Fruit fly (Drosophila melanogaster) whole organism, prepupa: Measurements from ENCODE around the gene D12.

ENCODE experiments used
- Blimp-1 ChIP-seq: fragments of 200-800 bp; sonication (Bioruptor generic); optimal IDR thresholded peaks from 3 replicates; lab custom pipeline; 2017; ENCODE audit warnings: missing biosample characterization, missing genetic modification characterization, mild to moderate bottlenecking, moderate library complexity, missing genetic modification reagents
- CG10631 ChIP-seq: fragments of 200-800 bp; sonication (Bioruptor generic); optimal IDR thresholded peaks from 2 replicates; lab custom pipeline; 2016; ENCODE audit warnings: missing biosample characterization, missing genetic modification characterization
- CG11294 ChIP-seq: fragments of 200-800 bp; sonication (Bioruptor generic); IDR thresholded peaks from 2 replicates; pipeline ENCODE4 v1.3.6; 2022; ENCODE audit warnings: missing biosample characterization, missing genetic modification characterization
- CG11762 ChIP-seq: fragments of 200-800 bp; sonication (Bioruptor generic); optimal IDR thresholded peaks from 3 replicates; lab custom pipeline; 2016; ENCODE audit warnings: missing biosample characterization, missing genetic modification characterization; ENCODE audit not compliant: insufficient read depth
- CG11902 ChIP-seq: fragments of 200-800 bp; sonication (Bioruptor generic); optimal IDR thresholded peaks from 3 replicates; lab custom pipeline; 2016; ENCODE audit warnings: missing biosample characterization, missing genetic modification characterization
- CG1621 ChIP-seq: fragments of 200-800 bp; sonication (Bioruptor generic); optimal IDR thresholded peaks from 3 replicates; lab custom pipeline; 2018; ENCODE audit warnings: missing biosample characterization, mild to moderate bottlenecking, missing genetic modification characterization
- CG16779 ChIP-seq: fragments of 200-800 bp; sonication (Bioruptor generic); optimal IDR thresholded peaks from 3 replicates; lab custom pipeline; 2017; ENCODE audit warnings: missing biosample characterization, mild to moderate bottlenecking, missing genetic modification characterization
- CG3032 ChIP-seq: fragments of 200-800 bp; optimal IDR thresholded peaks from 2 replicates; lab custom pipeline; 2019; ENCODE audit warnings: missing biosample characterization, mild to moderate bottlenecking, missing genetic modification characterization, moderate library complexity
- CG31627 ChIP-seq: fragments of 200-800 bp; sonication (Bioruptor generic); optimal IDR thresholded peaks from 3 replicates; lab custom pipeline; 2016; ENCODE audit warnings: missing biosample characterization, missing genetic modification characterization
- CG34406 ChIP-seq: fragments of 200-800 bp; sonication (Bioruptor generic); optimal IDR thresholded peaks from 3 replicates; lab custom pipeline; 2016; ENCODE audit warnings: missing biosample characterization, missing genetic modification characterization
- CG3919 ChIP-seq: fragments of 200-800 bp; sonication (Bioruptor generic); optimal IDR thresholded peaks from 3 replicates; lab custom pipeline; 2016; ENCODE audit warnings: missing biosample characterization, missing genetic modification characterization
- CG4318 ChIP-seq: fragments of 200-800 bp; sonication (Bioruptor generic); optimal IDR thresholded peaks from 3 replicates; lab custom pipeline; 2017; ENCODE audit warnings: missing biosample characterization, mild to moderate bottlenecking, missing genetic modification characterization
- CG6163 ChIP-seq: fragments of 200-800 bp; sonication (Bioruptor generic); IDR thresholded peaks from 3 replicates; pipeline ENCODE4 v1.3.6; 2022; ENCODE audit warnings: missing biosample characterization, missing genetic modification characterization
- CG6276 ChIP-seq: fragments of 200-800 bp; sonication (Bioruptor generic); optimal IDR thresholded peaks from 2 replicates; lab custom pipeline; 2017; ENCODE audit warnings: missing biosample characterization, mild to moderate bottlenecking, missing genetic modification characterization
- CG6808 ChIP-seq: fragments of 200-800 bp; sonication (Bioruptor generic); optimal IDR thresholded peaks from 3 replicates; lab custom pipeline; 2017; ENCODE audit warnings: missing biosample characterization, missing genetic modification characterization, mild to moderate bottlenecking, moderate library complexity, missing genetic modification reagents
- CG6854 ChIP-seq: fragments of 200-800 bp; sonication (Bioruptor generic); optimal IDR thresholded peaks from 2 replicates; lab custom pipeline; 2017; ENCODE audit warnings: missing biosample characterization, mild to moderate bottlenecking, missing genetic modification characterization
- CG7368 ChIP-seq: fragments of 200-800 bp; sonication (Bioruptor generic); optimal IDR thresholded peaks from 3 replicates; lab custom pipeline; 2016; ENCODE audit warnings: missing biosample characterization, missing genetic modification characterization
- CG8119 ChIP-seq: fragments of 200-800 bp; sonication (Bioruptor generic); IDR thresholded peaks from 3 replicates; pipeline ENCODE4 v1.3.6; 2022; ENCODE audit warnings: missing biosample characterization, missing genetic modification characterization
- CG9139 ChIP-seq: fragments of 200-800 bp; sonication (Bioruptor generic); optimal IDR thresholded peaks from 3 replicates; lab custom pipeline; 2017; ENCODE audit warnings: missing biosample characterization, mild to moderate bottlenecking, missing genetic modification characterization
- Eip75B ChIP-seq: fragments of 200-800 bp; sonication (Bioruptor generic); optimal IDR thresholded peaks from 3 replicates; lab custom pipeline; 2016; ENCODE audit warnings: missing biosample characterization, missing genetic modification characterization
- Eip78C ChIP-seq: fragments of 200-800 bp; sonication (Bioruptor generic); peaks from one replicate; lab custom pipeline; 2016; ENCODE audit warnings: missing biosample characterization, missing genetic modification characterization
- Ets96B ChIP-seq: fragments of 200-800 bp; optimal IDR thresholded peaks from 2 replicates; lab custom pipeline; 2019; ENCODE audit warnings: missing biosample characterization, mild to moderate bottlenecking, missing genetic modification characterization, moderate library complexity
- Hr38 ChIP-seq: sonication (Bioruptor generic); optimal IDR thresholded peaks from 2 replicates; lab custom pipeline; 2016; ENCODE audit warnings: missing biosample characterization, missing genetic modification characterization
- Hr39 ChIP-seq: fragments of 200-800 bp; sonication (Bioruptor generic); optimal IDR thresholded peaks from 2 replicates; lab custom pipeline; 2016; ENCODE audit warnings: missing biosample characterization, missing genetic modification characterization
- Hr4 ChIP-seq: fragments of 200-800 bp; sonication (Bioruptor generic); optimal IDR thresholded peaks from 3 replicates; lab custom pipeline; 2016; ENCODE audit warnings: missing biosample characterization, missing genetic modification characterization
- Met ChIP-seq: fragments of 200-800 bp; sonication (Bioruptor generic); optimal IDR thresholded peaks from 3 replicates; lab custom pipeline; 2016; ENCODE audit warnings: missing biosample characterization, missing genetic modification characterization
- Sox102F ChIP-seq: fragments of 200-800 bp; sonication (Bioruptor generic); optimal IDR thresholded peaks from 2 replicates; lab custom pipeline; 2016; ENCODE audit warnings: missing biosample characterization, mild to moderate bottlenecking, missing genetic modification characterization
- Sox14 ChIP-seq: fragments of 200-800 bp; sonication (Bioruptor generic); optimal IDR thresholded peaks from 3 replicates; lab custom pipeline; 2016; ENCODE audit warnings: missing biosample characterization, missing genetic modification characterization
- achi ChIP-seq: fragments of 200-800 bp; sonication (Bioruptor generic); optimal IDR thresholded peaks from 3 replicates; lab custom pipeline; 2016; ENCODE audit warnings: missing biosample characterization, missing genetic modification characterization
- acj6 ChIP-seq: fragments of 200-800 bp; sonication (Bioruptor generic); optimal IDR thresholded peaks from 3 replicates; lab custom pipeline; 2016; ENCODE audit warnings: missing biosample characterization, missing genetic modification characterization
- dac ChIP-seq: fragments of 200-800 bp; sonication (Bioruptor generic); optimal IDR thresholded peaks from 2 replicates; lab custom pipeline; 2017; ENCODE audit warnings: missing biosample characterization, mild to moderate bottlenecking, missing genetic modification characterization
- dsx ChIP-seq: fragments of 200-800 bp; optimal IDR thresholded peaks from 3 replicates; lab custom pipeline; 2019; ENCODE audit warnings: missing biosample characterization, mild to moderate bottlenecking, missing genetic modification characterization, moderate library complexity; ENCODE audit not compliant: poor library complexity, severe bottlenecking
- eg ChIP-seq: fragments of 200-800 bp; sonication (Bioruptor generic); IDR thresholded peaks from 3 replicates; pipeline ENCODE4 v1.3.6; 2022; ENCODE audit warnings: missing biosample characterization, missing genetic modification characterization
- fd59A ChIP-seq: fragments of 200-800 bp; sonication (Bioruptor generic); optimal IDR thresholded peaks from 2 replicates; lab custom pipeline; 2017; ENCODE audit warnings: missing biosample characterization, mild to moderate bottlenecking, missing genetic modification characterization, missing genetic modification reagents
- fd85E ChIP-seq: fragments of 200-800 bp; sonication (Bioruptor generic); optimal IDR thresholded peaks from 3 replicates; lab custom pipeline; 2016; ENCODE audit warnings: missing biosample characterization, missing genetic modification characterization
- fkh ChIP-seq: fragments of 200-800 bp; sonication (Bioruptor generic); optimal IDR thresholded peaks from 3 replicates; lab custom pipeline; 2017; ENCODE audit warnings: missing biosample characterization, mild to moderate bottlenecking, missing genetic modification characterization, moderate library complexity
- salr ChIP-seq, 2 experiments: fragments of 200-800 bp; sonication (Bioruptor generic); optimal IDR thresholded peaks; 3 replicates each; lab custom pipeline; 2016 to 2018; ENCODE audit warnings: missing biosample characterization in 2 of 2, missing genetic modification characterization in 2 of 2, mild to moderate bottlenecking in 1 of 2
- spab ChIP-seq: fragments of 200-800 bp; sonication (Bioruptor generic); optimal IDR thresholded peaks from 2 replicates; lab custom pipeline; 2017; ENCODE audit warnings: missing biosample characterization, mild to moderate bottlenecking, missing genetic modification characterization, missing genetic modification reagents
- ss ChIP-seq, 2 experiments: fragments of 200-800 bp; sonication (Bioruptor generic); optimal IDR thresholded peaks; 2 replicates in 1 of 2; 3 replicates in 1 of 2; lab custom pipeline; 2017 to 2018; ENCODE audit warnings: mild to moderate bottlenecking in 2 of 2, missing biosample characterization in 2 of 2, missing genetic modification characterization in 2 of 2, moderate library complexity in 1 of 2
- svp ChIP-seq: fragments of 200-800 bp; sonication (Bioruptor generic); peaks from one replicate; lab custom pipeline; 2016; ENCODE audit warnings: missing biosample characterization, missing genetic modification characterization
- topi ChIP-seq: fragments of 200-800 bp; sonication (Bioruptor generic); optimal IDR thresholded peaks from 3 replicates; lab custom pipeline; 2016; ENCODE audit warnings: missing biosample characterization, missing genetic modification characterization
- vri ChIP-seq: fragments of 200-800 bp; sonication (Bioruptor generic); optimal IDR thresholded peaks from 3 replicates; lab custom pipeline; 2016; ENCODE audit warnings: missing biosample characterization, mild to moderate bottlenecking, missing genetic modification characterization

The D12 gene

DNA sequence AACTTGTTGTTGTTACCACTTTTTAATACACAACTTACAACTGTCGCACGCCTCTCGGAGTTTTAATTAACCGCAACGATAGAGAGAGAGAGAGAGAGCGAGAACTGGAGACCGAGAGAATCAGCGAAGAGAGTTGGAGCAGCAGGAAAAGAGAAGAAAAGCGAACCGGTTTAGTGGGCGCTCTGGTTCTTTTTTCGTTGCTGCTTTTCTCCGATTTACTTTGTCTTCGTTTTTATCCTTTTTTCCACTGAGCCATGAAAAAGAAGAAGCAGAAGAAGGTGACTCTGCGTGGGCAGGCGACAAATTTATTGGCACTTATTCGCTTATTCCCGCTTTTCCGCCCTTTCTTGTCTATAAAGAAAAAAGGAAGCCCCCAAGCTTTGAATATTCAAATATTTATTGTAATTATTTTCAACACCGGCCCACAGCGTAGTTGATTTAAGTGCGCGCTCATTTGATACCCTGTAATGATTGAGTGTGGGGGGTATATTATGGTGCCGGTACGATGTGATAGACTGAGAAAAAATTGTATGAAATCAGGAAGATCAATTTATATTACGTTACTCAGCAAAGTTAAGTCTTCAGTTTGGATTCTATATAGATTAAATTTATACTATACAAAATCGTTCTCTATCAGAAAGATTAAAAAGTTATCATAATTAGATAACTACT is 16.8 kb downstream of the D12 start (continued):
- TF ChIP-seq Blimp-1 (GFP tag; lab: Kevin White, UChicago) (no peak), CG11902 (GFP tag; lab: Kevin White, UChicago) (no peak), CG11294 (GFP tag; lab: Robert Waterston, UW) (no peak), Met (GFP tag; lab: Kevin White, UChicago) (peak; percentile 11), CG11762 (GFP tag; lab: Kevin White, UChicago) (no peak), spab (peak; percentile 40), salr (GFP tag; optimal IDR thresholded peaks at IDR 0.05; lab: Kevin White, UChicago) (no peak), CG6808 (peak; percentile 75), topi (GFP tag; lab: Kevin White, UChicago) (no peak), CG3919 (GFP tag; lab: Kevin White, UChicago) (peak; percentile 9), CG6163 (GFP tag; lab: Robert Waterston, UW) (peak; percentile 72; the same call in 2 of the 3 replicates)

DNA sequence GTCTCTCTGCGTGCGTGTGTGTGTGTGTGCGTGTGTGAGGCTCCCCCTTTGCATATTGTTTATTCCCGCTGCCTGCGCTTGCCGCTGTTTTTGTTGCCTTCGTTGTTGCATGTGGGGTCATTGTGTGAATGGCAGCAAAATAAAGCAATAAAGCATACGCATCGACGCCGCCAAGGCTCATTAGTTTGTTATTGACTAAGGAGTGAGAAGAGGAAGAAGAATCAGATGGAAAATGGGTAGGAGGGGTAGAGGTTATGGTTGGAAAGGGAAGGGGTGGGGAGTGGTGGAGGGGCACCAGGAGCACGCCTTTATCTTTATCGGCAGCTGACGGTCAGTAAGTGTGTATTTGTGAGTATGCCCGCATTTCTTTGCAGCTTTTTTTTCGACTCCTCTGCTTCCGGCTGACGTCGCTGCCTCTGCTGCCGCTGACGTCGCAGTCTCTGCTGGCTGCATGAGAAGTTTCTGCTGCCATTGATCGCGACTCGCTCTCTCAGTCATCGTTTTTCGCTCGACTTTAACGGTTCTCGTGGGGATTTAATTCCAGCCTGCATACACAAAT is 17.7 kb downstream of the D12 start:
- TF ChIP-seq vri (peak; percentile 2), CG16779 (tag; lab: Kevin White, UChicago) (peak; percentile 34), dac (no peak), CG3032 (peak; percentile 32), svp (GFP tag; lab: Kevin White, UChicago) (peak; percentile 96), CG1621 (tag; lab: Kevin White, UChicago) (peak; percentile 23), CG10631 (GFP tag; lab: Kevin White, UChicago) (no peak), Eip75B (peak; percentile 10), CG6854 (GFP tag; lab: Kevin White, UChicago) (peak; percentile 56), CG4318 (no peak), dsx (peak; percentile 50), CG9139 (GFP tag; lab: Kevin White, UChicago) (peak; percentile 8), CG6808 (peak; percentile 69), CG11294 (GFP tag; lab: Robert Waterston, UW) (no peak), CG7368 (peak; percentile 43), Sox14 (GFP tag; lab: Kevin White, UChicago) (peak; percentile 18), CG11762 (GFP tag; lab: Kevin White, UChicago) (no peak), CG34406 (no peak), Eip78C (peak; percentile 75), topi (GFP tag; lab: Kevin White, UChicago) (no peak), fkh (GFP tag; lab: Kevin White, UChicago) (no peak), CG6163 (GFP tag; lab: Robert Waterston, UW) (peak; percentile 42; the same call in 1 of the 3 replicates), CG8119 (GFP tag; lab: Robert Waterston, UW) (no peak), achi (GFP tag; lab: Kevin White, UChicago) (peak; percentile 10), Ets96B (tag; lab: Kevin White, UChicago) (peak; percentile 28), Hr39 (GFP tag; lab: Kevin White, UChicago) (no peak), Hr4 (GFP tag; lab: Kevin White, UChicago) (no peak), ss (GFP tag; optimal IDR thresholded peaks at IDR 0.05; lab: Kevin White, UChicago) (peak; percentile 75 to 77), fd85E (GFP tag; lab: Kevin White, UChicago) (no peak)

- TF ChIP-seq CG3919 (GFP tag; lab: Kevin White, UChicago) (no peak), CG7368 (no peak), Met (GFP tag; lab: Kevin White, UChicago) (no peak), CG11762 (GFP tag; lab: Kevin White, UChicago) (no peak), spab (peak; percentile 11), CG10631 (GFP tag; lab: Kevin White, UChicago) (no peak), fd85E (GFP tag; lab: Kevin White, UChicago) (no peak), dsx (no peak), Eip78C (peak; percentile 61), acj6 (no peak), Sox102F (GFP tag; lab: Kevin White, UChicago) (no peak), vri (no peak), Hr39 (GFP tag; lab: Kevin White, UChicago) (no peak), CG31627 (GFP tag; lab: Kevin White, UChicago) (no peak), dac (no peak), CG16779 (tag; lab: Kevin White, UChicago) (no peak), CG6276 (GFP tag; lab: Kevin White, UChicago) (peak; percentile 22), eg (GFP tag; lab: Robert Waterston, UW) (no peak), svp (GFP tag; lab: Kevin White, UChicago) (peak; percentile 57), fd59A (GFP tag; lab: Kevin White, UChicago) (no peak), Ets96B (tag; lab: Kevin White, UChicago) (no peak), Eip75B (no peak), Hr38 (GFP tag; lab: Kevin White, UChicago) (no peak), ss (GFP tag; optimal IDR thresholded peaks at IDR 0.05; lab: Kevin White, UChicago) (peak; percentile 36 to 49)
These were observed 18.9 kb downstream of the D12 start for dm6 chr2L:8418113-8418885.
